Worm (Caenorhabditis elegans) whole organism, mixed stage, embryonic: ENCODE results near the gene M02E1.3.

Source experiments
- M03D4.4 ChIP-seq: sonication (generic microtip); optimal IDR thresholded peaks from 2 replicates; lab custom pipeline; 2017; ENCODE audit warnings: mild to moderate bottlenecking, missing genetic modification characterization, missing compliant biosample characterization
- bed-3 ChIP-seq: fragments of 200-800 bp; sonication (Bioruptor generic); optimal IDR thresholded peaks from 3 replicates; lab custom pipeline; 2018; ENCODE audit warnings: mild to moderate bottlenecking, missing genetic modification characterization, moderate library complexity, missing compliant biosample characterization
- blmp-1 ChIP-seq: fragments of 150-350 bp; optimal IDR thresholded peaks from 2 replicates; lab custom pipeline; 2014; ENCODE audit warnings: missing biosample characterization, missing genetic modification characterization
- ceh-39 ChIP-seq: fragments of 150-350 bp; optimal IDR thresholded peaks from 2 replicates; lab custom pipeline; 2014; ENCODE audit warnings: missing biosample characterization, missing genetic modification characterization
- ceh-43 ChIP-seq: fragments of 200-800 bp; sonication (Bioruptor generic); optimal IDR thresholded peaks from 2 replicates; lab custom pipeline; 2018; ENCODE audit warnings: mild to moderate bottlenecking, missing genetic modification characterization, moderate library complexity, missing compliant biosample characterization
- ceh-83 ChIP-seq: fragments of 200-800 bp; sonication (Bioruptor generic); optimal IDR thresholded peaks from 2 replicates; lab custom pipeline; 2018; ENCODE audit warnings: mild to moderate bottlenecking, missing genetic modification characterization, missing compliant biosample characterization
- ces-1 ChIP-seq: fragments of 150-350 bp; optimal IDR thresholded peaks from 2 replicates; lab custom pipeline; 2014; ENCODE audit warnings: missing biosample characterization, missing genetic modification reagents, missing genetic modification characterization
- cnd-1 ChIP-seq: fragments of 200-800 bp; sonication (Bioruptor generic); optimal IDR thresholded peaks from 2 replicates; lab custom pipeline; 2018; ENCODE audit warnings: mild to moderate bottlenecking, missing genetic modification characterization, missing compliant biosample characterization
- drap-1 ChIP-seq: fragments of 200-800 bp; sonication (Bioruptor generic); optimal IDR thresholded peaks from 3 replicates; lab custom pipeline; 2018; ENCODE audit warnings: mild to moderate bottlenecking, missing genetic modification characterization, missing compliant biosample characterization
- elt-1 ChIP-seq: sonication (generic microtip); optimal IDR thresholded peaks from 2 replicates; lab custom pipeline; 2017; ENCODE audit warnings: missing genetic modification characterization, mild to moderate bottlenecking, missing compliant biosample characterization, antibody characterized with exemption, moderate library complexity, borderline replicate concordance; ENCODE audit not compliant: insufficient read depth
- elt-3 ChIP-seq: fragments of 150-350 bp; optimal IDR thresholded peaks from 2 replicates; lab custom pipeline; 2014; ENCODE audit warnings: missing biosample characterization, missing genetic modification characterization
- ham-2 ChIP-seq: fragments of 200-800 bp; sonication (Bioruptor generic); optimal IDR thresholded peaks from 2 replicates; lab custom pipeline; 2018; ENCODE audit warnings: mild to moderate bottlenecking, missing genetic modification characterization, missing compliant biosample characterization
- hlh-1 ChIP-seq: fragments of 150-350 bp; optimal IDR thresholded peaks from 2 replicates; lab custom pipeline; 2014; ENCODE audit warnings: missing biosample characterization, missing genetic modification reagents, missing genetic modification characterization
- lin-13 ChIP-seq: fragments of 150-350 bp; optimal IDR thresholded peaks from 2 replicates; lab custom pipeline; 2014; ENCODE audit warnings: missing biosample characterization, missing genetic modification characterization
- lin-32 ChIP-seq: fragments of 200-800 bp; sonication (Bioruptor generic); optimal IDR thresholded peaks from 2 replicates; lab custom pipeline; 2018; ENCODE audit warnings: mild to moderate bottlenecking, missing genetic modification characterization, missing compliant biosample characterization
- mab-5 ChIP-seq: fragments of 150-350 bp; optimal IDR thresholded peaks from 2 replicates; lab custom pipeline; 2014; ENCODE audit warnings: missing biosample characterization, missing genetic modification characterization
- mls-2 ChIP-seq: sonication (generic microtip); optimal IDR thresholded peaks from 2 replicates; lab custom pipeline; 2016; ENCODE audit warnings: mild to moderate bottlenecking, missing genetic modification characterization, moderate library complexity, missing compliant biosample characterization
- nhr-12 ChIP-seq: fragments of 150-350 bp; optimal IDR thresholded peaks from 2 replicates; lab custom pipeline; 2014; ENCODE audit warnings: missing biosample characterization, missing genetic modification characterization
- nhr-2 ChIP-seq: fragments of 150-350 bp; optimal IDR thresholded peaks from 2 replicates; lab custom pipeline; 2014; ENCODE audit warnings: missing biosample characterization, missing genetic modification characterization
- nhr-237 ChIP-seq: fragments of 150-350 bp; optimal IDR thresholded peaks from 2 replicates; lab custom pipeline; 2014; ENCODE audit warnings: missing biosample characterization, missing genetic modification characterization
- nhr-28 ChIP-seq: fragments of 150-350 bp; optimal IDR thresholded peaks from 2 replicates; lab custom pipeline; 2014; ENCODE audit warnings: missing biosample characterization, missing genetic modification characterization
- nhr-76 ChIP-seq: sonication (generic microtip); optimal IDR thresholded peaks from 2 replicates; lab custom pipeline; 2017; ENCODE audit warnings: missing biosample characterization, missing genetic modification characterization
- pha-4 ChIP-seq: fragments of 150-350 bp; optimal IDR thresholded peaks from 2 replicates; lab custom pipeline; 2018; ENCODE audit warnings: missing biosample characterization, missing genetic modification reagents, missing genetic modification characterization
- sem-2 ChIP-seq: fragments of 200-800 bp; sonication (Bioruptor generic); optimal IDR thresholded peaks from 2 replicates; lab custom pipeline; 2018; ENCODE audit warnings: mild to moderate bottlenecking, missing genetic modification characterization, missing compliant biosample characterization
- snpc-4 ChIP-seq: fragments of 150-350 bp; optimal IDR thresholded peaks from 2 replicates; lab custom pipeline; 2014; ENCODE audit warnings: missing biosample characterization, missing genetic modification characterization
- sptf-1 ChIP-seq: sonication (generic microtip); optimal IDR thresholded peaks from 2 replicates; lab custom pipeline; 2017; ENCODE audit warnings: mild to moderate bottlenecking, missing genetic modification characterization, moderate library complexity, missing compliant biosample characterization
- tbx-8 ChIP-seq: fragments of 200-800 bp; sonication (Bioruptor generic); optimal IDR thresholded peaks from 2 replicates; lab custom pipeline; 2018; ENCODE audit warnings: mild to moderate bottlenecking, missing genetic modification characterization, moderate library complexity, missing compliant biosample characterization
- unc-120 ChIP-seq: sonication (generic microtip); optimal IDR thresholded peaks from 2 replicates; lab custom pipeline; 2017; ENCODE audit warnings: missing genetic modification characterization, missing compliant biosample characterization; ENCODE audit not compliant: poor library complexity, severe bottlenecking
- unc-39 ChIP-seq: fragments of 150-350 bp; optimal IDR thresholded peaks from 2 replicates; lab custom pipeline; 2014; ENCODE audit warnings: missing biosample characterization, missing genetic modification characterization
- unc-62 ChIP-seq: fragments of 150-350 bp; optimal IDR thresholded peaks from 2 replicates; lab custom pipeline; 2014; ENCODE audit warnings: missing biosample characterization, missing genetic modification reagents, missing genetic modification characterization
- zip-8 ChIP-seq: fragments of 150-350 bp; optimal IDR thresholded peaks from 2 replicates; lab custom pipeline; 2014; ENCODE audit warnings: missing biosample characterization, missing genetic modification characterization
- ztf-11 ChIP-seq: fragments of 150-350 bp; optimal IDR thresholded peaks from 2 replicates; lab custom pipeline; 2014; ENCODE audit warnings: missing biosample characterization, missing genetic modification characterization

M02E1.3 gene

DNA sequence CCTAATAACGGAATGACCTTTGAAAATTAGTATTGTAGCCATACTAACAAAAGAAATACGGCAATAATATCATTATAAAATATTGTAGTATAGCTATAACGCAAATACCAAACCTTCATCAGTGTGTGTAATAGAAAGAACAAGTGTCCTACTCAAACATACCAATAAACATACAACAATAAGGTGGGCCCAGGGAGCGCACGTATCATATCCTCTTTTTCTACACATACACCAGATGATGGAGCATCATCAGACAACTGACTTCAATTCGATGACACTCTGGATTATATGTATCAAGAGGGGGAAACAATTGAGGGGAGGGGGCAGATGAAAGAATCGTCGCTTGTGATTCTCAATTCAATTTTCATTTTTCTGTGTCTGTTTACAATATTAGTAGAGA, 22.1 kb upstream of the M02E1.3 start:
- TF ChIP-seq hlh-1, result peak; percentile 78
- TF ChIP-seq ztf-11 (tag; lab: Kevin White, UChicago), result no peak

ce11 chrX:301530-301929, 20.8 kb upstream of the M02E1.3 start, which contains the start of gene gcp-2.1:
Gene gcp-2.1, plus strand, starts transcription at chrX:301830.
- TF ChIP-seq tbx-8 (GFP tag; lab: Kevin White, UChicago) (no peak), sem-2 (GFP tag; lab: Kevin White, UChicago) (no peak)
- TF ChIP-seq, all 35 proteins: peak for 0

DNA sequence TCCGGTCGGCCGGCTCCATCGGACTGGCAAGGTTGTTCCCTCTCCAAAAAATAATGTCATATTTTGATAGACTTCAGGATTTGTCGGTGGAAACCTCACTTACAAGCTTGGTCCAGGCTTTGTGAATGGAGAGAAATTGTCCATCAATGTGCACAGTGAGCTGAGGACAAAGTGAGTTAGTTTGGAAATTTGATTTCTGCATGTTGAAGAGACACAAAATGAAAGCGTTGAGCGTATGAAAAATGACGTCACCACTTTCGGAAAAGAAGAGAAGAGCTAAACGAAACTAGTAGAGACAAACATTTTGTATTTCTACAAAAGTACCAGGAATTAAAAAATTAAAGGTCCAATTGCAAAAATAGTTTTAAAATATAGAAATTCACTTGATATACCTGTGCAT, 17.3 kb upstream of the M02E1.3 start:
- TF ChIP-seq nhr-28, result no peak
- no peak for TF ChIP-seq unc-120
- TF ChIP-seq ces-1 (GFP tag; lab: Kevin White, UChicago), result peak; percentile 92
- TF ChIP-seq ceh-39 (tag; lab: Kevin White, UChicago), result no peak
- TF ChIP-seq elt-3, result no peak
- no peak for TF ChIP-seq unc-39 (tag; lab: Kevin White, UChicago)
- no peak for TF ChIP-seq ceh-83 (GFP tag; lab: Kevin White, UChicago)
- TF ChIP-seq lin-32 (GFP tag; lab: Kevin White, UChicago), result no peak

DNA sequence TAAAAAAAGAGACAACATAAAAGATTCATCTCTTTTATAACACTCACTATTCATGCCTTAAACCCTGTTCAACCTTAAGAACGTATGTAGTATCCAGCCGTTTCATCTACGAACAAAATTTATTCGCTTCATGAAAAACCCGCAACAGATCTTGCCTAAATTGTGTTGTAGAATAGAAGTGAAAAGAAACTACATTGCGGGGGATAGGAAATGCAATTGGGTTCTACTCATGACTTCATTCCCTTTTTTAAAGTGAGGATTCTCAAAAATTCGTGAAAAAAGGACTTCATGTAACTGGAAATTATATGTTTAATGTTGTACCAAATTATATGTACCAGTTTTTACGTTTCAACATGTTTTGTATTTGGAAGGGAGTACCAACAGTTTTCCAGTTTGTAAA, 13.2 kb upstream of the M02E1.3 start:
- TF ChIP-seq ces-1 (GFP tag; lab: Kevin White, UChicago), result peak; percentile 66
- TF ChIP-seq lin-13 (tag; lab: Kevin White, UChicago), result no peak
- TF ChIP-seq sptf-1, result no peak
- TF ChIP-seq elt-3, result no peak

ce11 chrX:311211-311610, 11.1 kb upstream of the M02E1.3 start, which contains the start of gene nlp-64:
Gene nlp-64, minus strand, starts transcription at chrX:311311.
- TF ChIP-seq tbx-8 (GFP tag; lab: Kevin White, UChicago), result no peak
- TF ChIP-seq zip-8, result no peak
- TF ChIP-seq, all 35 proteins: peak for 0

DNA sequence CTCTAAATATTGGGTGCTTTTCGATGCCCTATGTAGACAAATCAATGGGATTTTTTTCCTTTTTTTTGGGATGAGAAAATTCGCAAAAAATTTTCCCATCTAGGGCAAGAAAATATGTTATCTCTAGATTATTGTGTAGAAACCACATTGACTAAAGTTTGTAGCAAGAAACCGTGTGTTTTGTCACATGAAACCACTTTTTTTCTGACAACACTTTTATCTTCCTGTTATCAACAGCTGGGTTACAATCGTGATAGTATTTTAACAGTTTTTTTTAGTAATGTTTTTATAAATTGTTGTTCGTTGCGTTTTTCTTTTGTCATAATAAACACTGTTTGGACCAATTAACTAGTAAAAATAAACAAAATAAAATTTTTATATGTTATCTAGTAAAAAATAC, 10.1 kb upstream of the M02E1.3 start:
- TF ChIP-seq unc-120, result no peak
- TF ChIP-seq M03D4.4 (tag; lab: Kevin White, UChicago), result no peak
- no peak for TF ChIP-seq mls-2 (tag; lab: Kevin White, UChicago)
- no peak for TF ChIP-seq tbx-8 (GFP tag; lab: Kevin White, UChicago)
- no peak for TF ChIP-seq nhr-76 (tag; lab: Kevin White, UChicago)
- TF ChIP-seq nhr-237, result no peak
- no peak for TF ChIP-seq ceh-39 (tag; lab: Kevin White, UChicago)
- TF ChIP-seq mab-5, result no peak
- no peak for TF ChIP-seq lin-32 (GFP tag; lab: Kevin White, UChicago)
- TF ChIP-seq unc-39 (tag; lab: Kevin White, UChicago), result no peak
- TF ChIP-seq pha-4 (tag; lab: Kevin White, UChicago), result no peak
- no peak for TF ChIP-seq snpc-4 (tag; lab: Kevin White, UChicago)
- TF ChIP-seq nhr-2, result no peak
- TF ChIP-seq drap-1, result no peak

DNA sequence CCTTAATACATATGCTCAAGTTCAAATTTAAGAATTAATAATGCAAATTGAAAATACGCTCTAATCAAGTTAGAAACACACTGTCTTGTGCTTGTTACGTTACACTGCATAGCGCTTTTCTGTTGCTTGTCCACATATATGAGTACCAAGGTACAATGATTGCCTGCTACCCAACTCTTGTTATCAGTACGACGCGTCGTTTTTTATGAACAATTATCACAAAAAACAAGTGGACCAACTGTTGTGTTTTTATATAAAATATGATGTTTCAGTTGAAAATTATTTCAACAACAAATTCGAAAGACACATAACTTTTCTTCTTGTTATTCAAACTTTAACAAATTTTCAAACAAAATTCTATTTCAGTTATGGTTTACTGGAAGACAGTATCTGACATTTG, 9.4 kb upstream of the M02E1.3 start, which contains the start of gene M02E1.4:
M02E1.4 (plus strand) TSS at position 367 of the 400 bp plus-strand sequence.
- TF ChIP-seq ztf-11 (tag; lab: Kevin White, UChicago), result no peak
- TF ChIP-seq unc-62 (GFP tag; lab: Kevin White, UChicago), result no peak
- no peak for TF ChIP-seq nhr-12
- no peak for TF ChIP-seq blmp-1 (tag; lab: Kevin White, UChicago)
- TF ChIP-seq bed-3, result no peak
- TF ChIP-seq cnd-1, result no peak
- no peak for TF ChIP-seq ces-1 (GFP tag; lab: Kevin White, UChicago)
- no peak for TF ChIP-seq nhr-76 (tag; lab: Kevin White, UChicago)
- no peak for TF ChIP-seq hlh-1
- TF ChIP-seq sptf-1, result no peak
- TF ChIP-seq mab-5, result no peak
- no peak for TF ChIP-seq unc-39 (tag; lab: Kevin White, UChicago)
- no peak for TF ChIP-seq tbx-8 (GFP tag; lab: Kevin White, UChicago)
- no peak for TF ChIP-seq ceh-43 (GFP tag; lab: Kevin White, UChicago)
- TF ChIP-seq ham-2 (GFP tag; lab: Kevin White, UChicago), result no peak
- TF ChIP-seq M03D4.4 (tag; lab: Kevin White, UChicago), result no peak
- TF ChIP-seq unc-120, result no peak
- TF ChIP-seq elt-1 (tag; lab: Kevin White, UChicago), result no peak
- no peak for TF ChIP-seq nhr-2
- TF ChIP-seq pha-4 (tag; lab: Kevin White, UChicago), result no peak
- TF ChIP-seq, all 35 proteins: peak for 0
